Fruit fly (Drosophila melanogaster): ENCODE data around the gene KaiR1D.

DNA sequence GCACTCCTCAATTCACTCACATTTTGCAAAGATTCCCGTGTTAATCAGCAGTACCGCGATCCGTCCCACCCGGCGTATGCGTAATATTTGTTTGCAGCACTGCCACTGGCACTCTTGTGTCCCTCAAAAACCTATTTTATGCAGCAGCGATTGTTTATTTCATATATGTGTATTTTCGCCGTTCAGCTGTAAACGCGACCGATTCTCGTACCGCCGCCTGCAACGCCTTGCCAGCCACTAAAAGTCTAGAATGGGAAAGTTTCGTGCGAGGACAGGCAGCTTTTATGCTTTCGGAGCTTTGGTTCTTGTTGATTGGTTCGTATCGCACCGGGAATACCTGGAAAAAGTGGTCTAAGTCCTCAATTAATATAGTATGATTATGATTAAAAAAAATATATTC lies 47.3 kb downstream of the KaiR1D start, which contains the start of gene CG17270:
- TF ChIP-seq CTCF (optimal IDR thresholded peaks at IDR 0.05) (no peak), CG8478 (optimal IDR thresholded peaks at IDR 0.05) (no peak)

Data from S2 (cell line).